Worm (Caenorhabditis elegans) whole organism, late embryonic: ENCODE results near the gene F07F6.7.

Source experiments
- K02D7.2 ChIP-seq: sonication (generic microtip); optimal IDR thresholded peaks from 2 replicates; lab custom pipeline; 2017; ENCODE audit warnings: mild to moderate bottlenecking, missing genetic modification characterization, missing compliant biosample characterization
- K09A11.1 ChIP-seq: sonication (generic microtip); optimal IDR thresholded peaks from 2 replicates; lab custom pipeline; 2017; ENCODE audit warnings: antibody characterized with exemption, mild to moderate bottlenecking, missing genetic modification characterization, missing compliant biosample characterization; ENCODE audit not compliant: insufficient read depth
- ahr-1 ChIP-seq: sonication (generic microtip); optimal IDR thresholded peaks from 2 replicates; lab custom pipeline; 2016; ENCODE audit warnings: missing genetic modification characterization, missing compliant biosample characterization
- ceh-18 ChIP-seq: sonication (generic microtip); optimal IDR thresholded peaks from 2 replicates; lab custom pipeline; 2016; ENCODE audit warnings: missing genetic modification characterization, missing compliant biosample characterization
- ceh-19 ChIP-seq: fragments of 200-800 bp; sonication (Bioruptor generic); optimal IDR thresholded peaks from 2 replicates; lab custom pipeline; 2018; ENCODE audit warnings: mild to moderate bottlenecking, missing genetic modification characterization, missing compliant biosample characterization
- ceh-2 ChIP-seq: sonication (generic microtip); optimal IDR thresholded peaks from 2 replicates; lab custom pipeline; 2016; ENCODE audit warnings: missing genotype, missing genetic modification characterization, missing compliant biosample characterization
- ceh-31 ChIP-seq: sonication (generic microtip); optimal IDR thresholded peaks from 2 replicates; lab custom pipeline; 2016; ENCODE audit warnings: missing genetic modification characterization, missing compliant biosample characterization
- ceh-45 ChIP-seq: fragments of 200-800 bp; sonication (Bioruptor generic); IDR thresholded peaks from 2 replicates; pipeline ENCODE4 v1.3.6; 2022; ENCODE audit warnings: missing genetic modification reagents, missing genetic modification characterization, missing compliant biosample characterization
- che-1 ChIP-seq: sonication (generic microtip); optimal IDR thresholded peaks from 2 replicates; lab custom pipeline; 2016; ENCODE audit warnings: mild to moderate bottlenecking, missing genetic modification characterization, missing compliant biosample characterization
- dmd-4 ChIP-seq: sonication (generic microtip); optimal IDR thresholded peaks from 2 replicates; lab custom pipeline; 2016; ENCODE audit warnings: borderline replicate concordance, missing genetic modification characterization, missing compliant biosample characterization
- dve-1 ChIP-seq: sonication (generic microtip); optimal IDR thresholded peaks from 2 replicates; lab custom pipeline; 2017; ENCODE audit warnings: antibody characterized with exemption, mild to moderate bottlenecking, missing genetic modification characterization, missing compliant biosample characterization
- elt-2 ChIP-seq: sonication (generic microtip); optimal IDR thresholded peaks from 2 replicates; lab custom pipeline; 2016; ENCODE audit warnings: missing genetic modification reagents, missing genetic modification characterization, missing compliant biosample characterization
- elt-4 ChIP-seq: sonication (generic microtip); optimal IDR thresholded peaks from 2 replicates; lab custom pipeline; 2016; ENCODE audit warnings: missing genetic modification characterization, missing compliant biosample characterization
- eyg-1 ChIP-seq: sonication (generic microtip); optimal IDR thresholded peaks from 2 replicates; lab custom pipeline; 2016; ENCODE audit warnings: missing genotype, missing genetic modification characterization, missing compliant biosample characterization
- fkh-6 ChIP-seq: sonication (generic microtip); optimal IDR thresholded peaks from 2 replicates; lab custom pipeline; 2016; ENCODE audit warnings: missing genetic modification characterization, missing compliant biosample characterization
- hlh-15 ChIP-seq: sonication (generic microtip); optimal IDR thresholded peaks from 2 replicates; lab custom pipeline; 2016; ENCODE audit warnings: missing genetic modification characterization, missing compliant biosample characterization
- hlh-30 ChIP-seq: sonication (generic microtip); optimal IDR thresholded peaks from 2 replicates; lab custom pipeline; 2017; ENCODE audit warnings: antibody characterized with exemption, missing genetic modification characterization, missing compliant biosample characterization; ENCODE audit not compliant: insufficient read depth
- hlh-6 ChIP-seq: sonication (generic microtip); optimal IDR thresholded peaks from 2 replicates; lab custom pipeline; 2016; ENCODE audit warnings: missing genotype, missing genetic modification characterization, missing compliant biosample characterization
- hlh-8 ChIP-seq: sonication (generic microtip); optimal IDR thresholded peaks from 2 replicates; lab custom pipeline; 2016; ENCODE audit warnings: missing genotype, missing genetic modification characterization, missing compliant biosample characterization
- lin-11 ChIP-seq: fragments of 200-800 bp; sonication (Bioruptor generic); optimal IDR thresholded peaks from 2 replicates; lab custom pipeline; 2018; ENCODE audit warnings: mild to moderate bottlenecking, missing genetic modification characterization, missing compliant biosample characterization
- nfya-1 ChIP-seq: sonication (generic microtip); optimal IDR thresholded peaks from 2 replicates; lab custom pipeline; 2017; ENCODE audit warnings: missing genetic modification characterization, mild to moderate bottlenecking, missing compliant biosample characterization, antibody characterized with exemption, moderate library complexity
- nhr-11 ChIP-seq: fragments of 150-350 bp; optimal IDR thresholded peaks from 2 replicates; lab custom pipeline; 2014; ENCODE audit warnings: missing biosample characterization, missing genetic modification characterization
- npax-4 ChIP-seq: sonication (generic microtip); optimal IDR thresholded peaks from 2 replicates; lab custom pipeline; 2016; ENCODE audit warnings: missing genetic modification characterization, missing compliant biosample characterization
- pag-3 ChIP-seq: sonication (generic microtip); optimal IDR thresholded peaks from 2 replicates; lab custom pipeline; 2016; ENCODE audit warnings: missing compliant biosample characterization, missing genetic modification characterization, borderline replicate concordance
- pat-9 ChIP-seq: fragments of 200-800 bp; sonication (Bioruptor generic); optimal IDR thresholded peaks from 2 replicates; lab custom pipeline; 2018; ENCODE audit warnings: mild to moderate bottlenecking, missing genetic modification characterization, moderate library complexity, missing compliant biosample characterization
- pha-2 ChIP-seq: sonication (generic microtip); optimal IDR thresholded peaks from 2 replicates; lab custom pipeline; 2017; ENCODE audit warnings: mild to moderate bottlenecking, missing genetic modification characterization, missing compliant biosample characterization
- pha-4 ChIP-seq: fragments of 150-350 bp; optimal IDR thresholded peaks from 2 replicates; lab custom pipeline; 2018; ENCODE audit warnings: missing biosample characterization, missing genetic modification reagents, missing genetic modification characterization
- rnt-1 ChIP-seq: sonication (generic microtip); optimal IDR thresholded peaks from 2 replicates; lab custom pipeline; 2016; ENCODE audit warnings: missing genetic modification characterization, missing compliant biosample characterization
- sdc-2 ChIP-seq: sonication (generic microtip); optimal IDR thresholded peaks from 2 replicates; lab custom pipeline; 2016; ENCODE audit warnings: missing genotype, missing genetic modification characterization, missing compliant biosample characterization
- syd-9 ChIP-seq: sonication (generic microtip); optimal IDR thresholded peaks from 2 replicates; lab custom pipeline; 2016; ENCODE audit warnings: mild to moderate bottlenecking, missing genetic modification characterization, moderate library complexity, missing compliant biosample characterization
- tbx-2 ChIP-seq: sonication (generic microtip); optimal IDR thresholded peaks from 2 replicates; lab custom pipeline; 2016; ENCODE audit warnings: missing genetic modification characterization, missing compliant biosample characterization
- unc-3 ChIP-seq, 2 experiments: fragments of 200-800 bp in 1 of 2; sonication (Bioruptor generic) in 1 of 2; sonication (generic microtip) in 1 of 2; conservative IDR thresholded peaks in 1 of 2; optimal IDR thresholded peaks in 1 of 2; 2 replicates each; pipeline versions ENCODE4 v1.3.6 to Lab custom; 2016 to 2022; ENCODE audit warnings: missing compliant biosample characterization in 2 of 2, missing genetic modification characterization in 2 of 2, missing genetic modification reagents in 1 of 2
- unc-42 ChIP-seq: sonication (generic microtip); optimal IDR thresholded peaks from 2 replicates; lab custom pipeline; 2016; ENCODE audit warnings: missing genotype, missing genetic modification characterization, missing compliant biosample characterization
- unc-55 ChIP-seq: sonication (generic microtip); optimal IDR thresholded peaks from 2 replicates; lab custom pipeline; 2017; ENCODE audit warnings: missing biosample characterization, missing genetic modification reagents, missing genetic modification characterization

Gene F07F6.7

DNA sequence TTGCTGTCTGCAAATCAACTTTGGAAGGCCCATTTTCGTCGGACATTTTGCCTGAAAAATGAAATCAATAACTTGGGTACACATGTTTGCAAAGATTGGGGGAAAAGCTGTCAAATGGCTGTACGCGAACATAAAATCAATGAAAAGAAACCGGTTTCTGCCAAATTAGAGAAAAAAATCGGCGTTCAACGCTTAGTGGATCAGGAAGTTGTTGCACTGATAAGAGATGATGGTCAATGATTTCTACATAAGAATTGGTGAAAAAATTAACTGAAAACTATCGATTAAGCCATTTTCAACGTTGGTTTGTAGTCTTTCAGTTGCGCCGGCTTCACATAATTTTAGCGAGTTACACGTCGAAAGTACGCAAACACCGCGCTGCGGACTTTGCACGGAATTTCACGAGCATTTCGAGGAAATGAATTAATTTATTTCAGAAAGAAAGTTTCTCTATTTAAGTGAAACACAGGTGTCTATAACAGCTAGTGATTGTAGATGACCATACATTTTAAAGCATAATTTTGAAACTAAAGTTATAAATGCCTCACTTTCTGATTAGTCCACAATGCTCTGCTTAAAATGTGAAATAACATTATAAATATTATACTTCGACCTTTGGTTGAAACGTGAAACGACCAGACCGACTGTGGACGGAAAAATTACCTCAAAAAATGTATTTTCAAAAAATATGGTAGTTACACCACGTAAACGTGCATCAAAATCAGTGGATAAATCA is 6.0 kb upstream of the F07F6.7 start, which contains the start of the genes F07F6.4 and F07F6.2:
TSS of gene F07F6.4 (minus strand) at position 51 of the 736 bp plus-strand sequence.
TSS of gene F07F6.2 (plus strand) at position 686 of the 736 bp plus-strand sequence.
- TF ChIP-seq tbx-2 (tag; lab: Kevin White, UChicago) (peak; percentile 9), dve-1 (tag; lab: Kevin White, UChicago) (peak; percentile 3), ceh-2 (tag; lab: Kevin White, UChicago) (no peak), unc-42 (tag; lab: Kevin White, UChicago) (peak; percentile 35), elt-4 (tag; lab: Kevin White, UChicago) (no peak), pha-4 (tag; lab: Kevin White, UChicago) (no peak), unc-3 (GFP tag; conservative IDR thresholded peaks at IDR 0.05; lab: Robert Waterston, UW) (no peak), unc-3 (tag; optimal IDR thresholded peaks at IDR 0.05; lab: Kevin White, UChicago) (peak; percentile 19)

DNA sequence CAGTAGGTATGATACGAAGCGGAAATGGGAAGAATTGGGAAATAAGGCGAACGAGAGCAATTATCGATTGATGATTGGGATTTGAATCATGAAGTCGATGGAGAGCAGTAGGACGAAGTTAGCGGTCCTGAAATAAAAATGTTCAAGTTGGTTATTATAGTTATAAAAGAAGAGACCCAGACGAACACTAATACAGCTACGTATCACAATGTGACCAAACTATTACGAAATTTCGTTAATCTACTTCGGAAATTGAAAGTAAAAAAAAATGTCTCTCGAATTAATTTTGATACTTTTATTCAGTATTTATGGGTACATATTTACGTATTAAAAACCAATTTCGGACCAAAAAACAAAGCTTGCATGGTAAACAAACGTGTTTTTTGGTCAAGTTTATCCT is 2.8 kb upstream of the F07F6.7 start:
- no peak for TF ChIP-seq che-1 (tag; lab: Kevin White, UChicago)
- no peak for TF ChIP-seq ceh-2 (tag; lab: Kevin White, UChicago)
- no peak for TF ChIP-seq dve-1 (tag; lab: Kevin White, UChicago)
- no peak for TF ChIP-seq ceh-31
- no peak for TF ChIP-seq ceh-45 (GFP tag; lab: Robert Waterston, UW)
- no peak for TF ChIP-seq unc-42 (tag; lab: Kevin White, UChicago)
- no peak for TF ChIP-seq hlh-8 (tag; lab: Kevin White, UChicago)
- no peak for TF ChIP-seq ceh-18 (tag; lab: Kevin White, UChicago)
- no peak for TF ChIP-seq ceh-19 (GFP tag; lab: Kevin White, UChicago)
- TF ChIP-seq hlh-15 (tag; lab: Kevin White, UChicago): no peak

DNA sequence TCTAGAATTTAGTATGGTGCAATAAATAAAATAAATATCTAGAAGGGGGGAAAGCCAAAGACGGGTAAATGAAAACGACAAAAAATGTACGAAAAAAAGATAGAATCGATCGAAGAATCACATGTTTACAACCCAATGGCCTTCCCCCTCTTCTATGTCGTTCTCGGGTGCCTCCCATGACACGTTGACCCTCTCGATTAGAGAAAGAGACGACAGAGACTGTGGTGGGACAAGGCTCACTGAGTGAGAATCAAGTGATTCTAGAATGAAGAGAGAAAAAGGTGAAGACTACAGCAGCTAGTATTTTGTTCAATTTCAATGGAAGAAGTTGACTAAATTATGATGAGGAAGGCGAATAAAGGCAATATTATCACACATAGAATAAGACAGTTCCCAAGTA is 2.4 kb upstream of the F07F6.7 start:
- no peak for TF ChIP-seq eyg-1 (tag; lab: Kevin White, UChicago)
- peak; percentile 95 for TF ChIP-seq hlh-30 (tag; lab: Kevin White, UChicago)
- no peak for TF ChIP-seq K09A11.1 (tag; lab: Kevin White, UChicago)
- TF ChIP-seq unc-55 (GFP tag; lab: Kevin White, UChicago): peak; percentile 33
- TF ChIP-seq ceh-19 (GFP tag; lab: Kevin White, UChicago): no peak
- peak; percentile 43 for TF ChIP-seq tbx-2 (tag; lab: Kevin White, UChicago)
- peak; percentile 61 for TF ChIP-seq nfya-1
- no peak for TF ChIP-seq hlh-6 (tag; lab: Kevin White, UChicago)
- TF ChIP-seq pag-3 (tag; lab: Kevin White, UChicago): no peak
- peak; percentile 6 for TF ChIP-seq ceh-31
- peak; percentile 74 for TF ChIP-seq elt-2 (tag; lab: Kevin White, UChicago)
- TF ChIP-seq nhr-11 (tag; lab: Kevin White, UChicago): no peak

DNA sequence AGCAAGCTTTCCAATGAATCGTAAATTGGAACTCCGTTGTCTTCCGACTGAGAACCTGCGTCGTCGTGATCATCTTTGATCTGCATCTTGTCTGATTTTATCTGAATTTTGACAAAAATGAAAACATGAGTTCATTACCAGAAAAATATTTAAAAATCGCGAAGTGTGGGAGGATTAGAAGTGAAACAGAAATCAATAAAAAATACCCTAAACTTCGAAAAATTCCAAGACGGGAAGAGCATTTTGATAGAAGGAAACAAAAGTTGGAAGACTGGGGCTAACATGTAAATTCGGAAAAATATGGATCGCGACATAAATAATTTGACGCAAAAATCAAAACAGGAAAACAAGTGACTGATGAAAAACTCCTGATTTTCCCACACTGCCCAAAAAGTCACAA is 2.0 kb upstream of the F07F6.7 start, which contains the start of gene F07F6.8:
TSS of gene F07F6.8 (minus strand) at position 101 of the 400 bp plus-strand sequence.
- no peak for TF ChIP-seq ahr-1 (tag; lab: Kevin White, UChicago)
- TF ChIP-seq ceh-19 (GFP tag; lab: Kevin White, UChicago): no peak
- TF ChIP-seq npax-4 (tag; lab: Kevin White, UChicago): no peak
- no peak for TF ChIP-seq pha-2
- no peak for TF ChIP-seq ceh-18 (tag; lab: Kevin White, UChicago)
- TF ChIP-seq sdc-2 (tag; lab: Kevin White, UChicago): no peak
- TF ChIP-seq lin-11: no peak
- TF ChIP-seq fkh-6 (tag; lab: Kevin White, UChicago): no peak
- TF ChIP-seq unc-55 (GFP tag; lab: Kevin White, UChicago): no peak
- no peak for TF ChIP-seq dmd-4 (tag; lab: Kevin White, UChicago)
- TF ChIP-seq syd-9 (tag; lab: Kevin White, UChicago): no peak
- no peak for TF ChIP-seq rnt-1
- no peak for TF ChIP-seq che-1 (tag; lab: Kevin White, UChicago)
- no peak for TF ChIP-seq pat-9 (tag; lab: Kevin White, UChicago)
- TF ChIP-seq elt-4 (tag; lab: Kevin White, UChicago): no peak
- no peak for TF ChIP-seq K02D7.2 (tag; lab: Kevin White, UChicago)
- TF ChIP-seq, all 69 proteins: peak for 0
